Worm (Caenorhabditis elegans) whole organism, late embryonic: Measurements from ENCODE around the gene smc-3.
A peak's percentile ranks its signal among the peaks of the same experiment; 100 is the strongest.

ENCODE experiments used
- C08G9.2 ChIP-seq: sonication (generic microtip); optimal IDR thresholded peaks from 2 replicates; lab custom pipeline; 2016; ENCODE audit warnings: mild to moderate bottlenecking, missing genetic modification characterization, moderate library complexity, missing compliant biosample characterization
- K09A11.1 ChIP-seq: sonication (generic microtip); optimal IDR thresholded peaks from 2 replicates; lab custom pipeline; 2017; ENCODE audit warnings: antibody characterized with exemption, mild to moderate bottlenecking, missing genetic modification characterization, missing compliant biosample characterization; ENCODE audit not compliant: insufficient read depth
- Y22D7AL.16 ChIP-seq: sonication (generic microtip); optimal IDR thresholded peaks from 2 replicates; lab custom pipeline; 2016; ENCODE audit warnings: missing genetic modification characterization, missing compliant biosample characterization
- ceh-14 ChIP-seq: sonication (generic microtip); optimal IDR thresholded peaks from 2 replicates; lab custom pipeline; 2016; ENCODE audit warnings: missing genotype, missing genetic modification characterization, missing compliant biosample characterization
- ceh-2 ChIP-seq: sonication (generic microtip); optimal IDR thresholded peaks from 2 replicates; lab custom pipeline; 2016; ENCODE audit warnings: missing genotype, missing genetic modification characterization, missing compliant biosample characterization
- ceh-22 ChIP-seq: sonication (generic microtip); optimal IDR thresholded peaks from 2 replicates; lab custom pipeline; 2017; ENCODE audit warnings: missing biosample characterization, missing genetic modification characterization
- ceh-24 ChIP-seq: sonication (generic microtip); optimal IDR thresholded peaks from 2 replicates; lab custom pipeline; 2016; ENCODE audit warnings: mild to moderate bottlenecking, missing genetic modification characterization, missing compliant biosample characterization
- ceh-45 ChIP-seq: fragments of 200-800 bp; sonication (Bioruptor generic); IDR thresholded peaks from 2 replicates; pipeline ENCODE4 v1.3.6; 2022; ENCODE audit warnings: missing genetic modification reagents, missing genetic modification characterization, missing compliant biosample characterization
- ceh-48 ChIP-seq: sonication (generic microtip); optimal IDR thresholded peaks from 2 replicates; lab custom pipeline; 2016; ENCODE audit warnings: missing genetic modification characterization, inconsistent platforms, missing compliant biosample characterization
- ceh-6 ChIP-seq: fragments of 200-800 bp; sonication (Bioruptor generic); optimal IDR thresholded peaks from 2 replicates; lab custom pipeline; 2018; ENCODE audit warnings: mild to moderate bottlenecking, missing genetic modification characterization, missing compliant biosample characterization
- ceh-9 ChIP-seq: sonication (generic microtip); optimal IDR thresholded peaks from 2 replicates; lab custom pipeline; 2016; ENCODE audit warnings: mild to moderate bottlenecking, missing genetic modification characterization, inconsistent platforms, missing compliant biosample characterization
- che-1 ChIP-seq: sonication (generic microtip); optimal IDR thresholded peaks from 2 replicates; lab custom pipeline; 2016; ENCODE audit warnings: mild to moderate bottlenecking, missing genetic modification characterization, missing compliant biosample characterization
- dmd-4 ChIP-seq: sonication (generic microtip); optimal IDR thresholded peaks from 2 replicates; lab custom pipeline; 2016; ENCODE audit warnings: borderline replicate concordance, missing genetic modification characterization, missing compliant biosample characterization
- dve-1 ChIP-seq: sonication (generic microtip); optimal IDR thresholded peaks from 2 replicates; lab custom pipeline; 2017; ENCODE audit warnings: antibody characterized with exemption, mild to moderate bottlenecking, missing genetic modification characterization, missing compliant biosample characterization
- elt-2 ChIP-seq: sonication (generic microtip); optimal IDR thresholded peaks from 2 replicates; lab custom pipeline; 2016; ENCODE audit warnings: missing genetic modification reagents, missing genetic modification characterization, missing compliant biosample characterization
- gmeb-2 ChIP-seq: sonication (generic microtip); optimal IDR thresholded peaks from 2 replicates; lab custom pipeline; 2016; ENCODE audit warnings: missing genetic modification characterization, inconsistent platforms, missing compliant biosample characterization
- hlh-13 ChIP-seq: fragments of 200-800 bp; sonication (Bioruptor generic); optimal IDR thresholded peaks from 2 replicates; lab custom pipeline; 2018; ENCODE audit warnings: mild to moderate bottlenecking, missing genetic modification characterization, missing compliant biosample characterization
- hlh-30 ChIP-seq: sonication (generic microtip); optimal IDR thresholded peaks from 2 replicates; lab custom pipeline; 2017; ENCODE audit warnings: antibody characterized with exemption, missing genetic modification characterization, missing compliant biosample characterization; ENCODE audit not compliant: insufficient read depth
- lim-6 ChIP-seq: sonication (generic microtip); optimal IDR thresholded peaks from 2 replicates; lab custom pipeline; 2016; ENCODE audit warnings: missing genetic modification characterization, missing compliant biosample characterization
- madf-2 ChIP-seq: sonication (generic microtip); optimal IDR thresholded peaks from 2 replicates; lab custom pipeline; 2017; ENCODE audit warnings: missing genetic modification characterization, missing compliant biosample characterization
- nhr-11 ChIP-seq: fragments of 150-350 bp; optimal IDR thresholded peaks from 2 replicates; lab custom pipeline; 2014; ENCODE audit warnings: missing biosample characterization, missing genetic modification characterization
- nhr-232 ChIP-seq: sonication (generic microtip); optimal IDR thresholded peaks from 2 replicates; lab custom pipeline; 2016; ENCODE audit warnings: missing genetic modification characterization, missing compliant biosample characterization
- odd-2 ChIP-seq: sonication (generic microtip); optimal IDR thresholded peaks from 2 replicates; lab custom pipeline; 2017; ENCODE audit warnings: antibody characterized with exemption, mild to moderate bottlenecking, missing genetic modification characterization, missing compliant biosample characterization
- pag-3 ChIP-seq: sonication (generic microtip); optimal IDR thresholded peaks from 2 replicates; lab custom pipeline; 2016; ENCODE audit warnings: missing compliant biosample characterization, missing genetic modification characterization, borderline replicate concordance
- pat-9 ChIP-seq: fragments of 200-800 bp; sonication (Bioruptor generic); optimal IDR thresholded peaks from 2 replicates; lab custom pipeline; 2018; ENCODE audit warnings: mild to moderate bottlenecking, missing genetic modification characterization, moderate library complexity, missing compliant biosample characterization
- pha-2 ChIP-seq: sonication (generic microtip); optimal IDR thresholded peaks from 2 replicates; lab custom pipeline; 2017; ENCODE audit warnings: mild to moderate bottlenecking, missing genetic modification characterization, missing compliant biosample characterization
- pros-1 ChIP-seq: fragments of 150-350 bp; optimal IDR thresholded peaks from 2 replicates; lab custom pipeline; 2014; ENCODE audit warnings: missing biosample characterization, missing genetic modification reagents, missing genetic modification characterization
- ref-2 ChIP-seq: sonication (generic microtip); optimal IDR thresholded peaks from 2 replicates; lab custom pipeline; 2016; ENCODE audit warnings: missing genetic modification characterization, missing compliant biosample characterization
- rnt-1 ChIP-seq: sonication (generic microtip); optimal IDR thresholded peaks from 2 replicates; lab custom pipeline; 2016; ENCODE audit warnings: missing genetic modification characterization, missing compliant biosample characterization
- sdc-2 ChIP-seq: sonication (generic microtip); optimal IDR thresholded peaks from 2 replicates; lab custom pipeline; 2016; ENCODE audit warnings: missing genotype, missing genetic modification characterization, missing compliant biosample characterization
- syd-9 ChIP-seq: sonication (generic microtip); optimal IDR thresholded peaks from 2 replicates; lab custom pipeline; 2016; ENCODE audit warnings: mild to moderate bottlenecking, missing genetic modification characterization, moderate library complexity, missing compliant biosample characterization
- tbx-7 ChIP-seq: sonication (generic microtip); optimal IDR thresholded peaks from 2 replicates; lab custom pipeline; 2016; ENCODE audit warnings: missing genotype, missing genetic modification characterization, missing compliant biosample characterization
- ttx-3 ChIP-seq: sonication (generic microtip); optimal IDR thresholded peaks from 2 replicates; lab custom pipeline; 2016; ENCODE audit warnings: missing genetic modification reagents, missing genetic modification characterization, missing compliant biosample characterization
- unc-42 ChIP-seq: sonication (generic microtip); optimal IDR thresholded peaks from 2 replicates; lab custom pipeline; 2016; ENCODE audit warnings: missing genotype, missing genetic modification characterization, missing compliant biosample characterization
- unc-55 ChIP-seq: sonication (generic microtip); optimal IDR thresholded peaks from 2 replicates; lab custom pipeline; 2017; ENCODE audit warnings: missing biosample characterization, missing genetic modification reagents, missing genetic modification characterization
- unc-86 ChIP-seq: sonication (generic microtip); optimal IDR thresholded peaks from 2 replicates; lab custom pipeline; 2016; ENCODE audit warnings: missing genetic modification characterization, missing compliant biosample characterization
- zip-5 ChIP-seq: sonication (generic microtip); optimal IDR thresholded peaks from 2 replicates; lab custom pipeline; 2016; ENCODE audit warnings: missing genetic modification characterization, missing compliant biosample characterization

smc-3 gene

ce11 chrIII:11243421-11243820, 47.3 kb upstream of the smc-3 start (continued):
- TF ChIP-seq ceh-48 (tag; lab: Kevin White, UChicago) (no peak), elt-2 (tag; lab: Kevin White, UChicago) (no peak), sdc-2 (tag; lab: Kevin White, UChicago) (no peak), gmeb-2 (tag; lab: Kevin White, UChicago) (no peak), ceh-22 (tag; lab: Kevin White, UChicago) (no peak), unc-42 (tag; lab: Kevin White, UChicago) (peak; percentile 27), che-1 (tag; lab: Kevin White, UChicago) (no peak), odd-2 (no peak), lim-6 (tag; lab: Kevin White, UChicago) (no peak), rnt-1 (tag; lab: Kevin White, UChicago) (peak; percentile 60), unc-86 (tag; lab: Kevin White, UChicago) (no peak), ref-2 (tag; lab: Kevin White, UChicago) (no peak), K09A11.1 (no peak), pag-3 (tag; lab: Kevin White, UChicago) (no peak), hlh-30 (tag; lab: Kevin White, UChicago) (peak; percentile 46)

ce11 chrIII:11244338-11244737, 46.4 kb upstream of the smc-3 start:
- TF ChIP-seq madf-2 (tag; lab: Kevin White, UChicago), result no peak
- no peak for TF ChIP-seq ttx-3
- TF ChIP-seq dmd-4 (tag; lab: Kevin White, UChicago), result no peak
- TF ChIP-seq C08G9.2, result no peak
- TF ChIP-seq hlh-13 (GFP tag; lab: Kevin White, UChicago), result no peak
- TF ChIP-seq pat-9 (tag; lab: Kevin White, UChicago), result no peak
- no peak for TF ChIP-seq zip-5 (tag; lab: Kevin White, UChicago)
- TF ChIP-seq unc-55 (GFP tag; lab: Kevin White, UChicago), result no peak
- TF ChIP-seq ceh-6 (GFP tag; lab: Kevin White, UChicago), result no peak
- TF ChIP-seq nhr-11, result no peak
- no peak for TF ChIP-seq pag-3 (tag; lab: Kevin White, UChicago)
- no peak for TF ChIP-seq ceh-48 (tag; lab: Kevin White, UChicago)
- TF ChIP-seq ceh-24 (tag; lab: Kevin White, UChicago), result no peak
- no peak for TF ChIP-seq ceh-14 (tag; lab: Kevin White, UChicago)
- no peak for TF ChIP-seq gmeb-2 (tag; lab: Kevin White, UChicago)
- no peak for TF ChIP-seq nhr-232
- no peak for TF ChIP-seq syd-9 (tag; lab: Kevin White, UChicago)

ce11 chrIII:11244820-11245219, 45.9 kb upstream of the smc-3 start, which contains the start of gene rsks-1:
Gene rsks-1 (plus strand): TSS chrIII:11245120.
- no peak for TF ChIP-seq Y22D7AL.16
- TF ChIP-seq dmd-4 (tag; lab: Kevin White, UChicago), result no peak
- no peak for TF ChIP-seq pha-2
- TF ChIP-seq tbx-7 (tag; lab: Kevin White, UChicago), result no peak
- no peak for TF ChIP-seq unc-55 (GFP tag; lab: Kevin White, UChicago)
- TF ChIP-seq ceh-14 (tag; lab: Kevin White, UChicago), result no peak
- no peak for TF ChIP-seq ceh-2 (tag; lab: Kevin White, UChicago)
- TF ChIP-seq ceh-45 (GFP tag; lab: Robert Waterston, UW), result no peak
- no peak for TF ChIP-seq zip-5 (tag; lab: Kevin White, UChicago)

- no peak for TF ChIP-seq dve-1 (tag; lab: Kevin White, UChicago)
- no peak for TF ChIP-seq elt-2 (tag; lab: Kevin White, UChicago)
- no peak for TF ChIP-seq ceh-22 (tag; lab: Kevin White, UChicago)
- TF ChIP-seq ceh-9 (tag; lab: Kevin White, UChicago), result no peak
- TF ChIP-seq pag-3 (tag; lab: Kevin White, UChicago), result no peak
- no peak for TF ChIP-seq pros-1 (tag; lab: Kevin White, UChicago)
These were observed 44.1 kb upstream of the smc-3 start for ce11 chrIII:11246588-11246987.
